Fruit fly (Drosophila melanogaster) S2 (cell line): ENCODE results near the gene CG43843.

Experiments
- CG8478 ChIP-seq: fragments of >200 bp; optimal IDR thresholded peaks from 2 replicates; lab custom pipeline; 2018
- CTCF ChIP-seq, 2 experiments: fragments of >200 bp; optimal IDR thresholded peaks; 2 replicates each; lab custom pipeline; 2018

DNA sequence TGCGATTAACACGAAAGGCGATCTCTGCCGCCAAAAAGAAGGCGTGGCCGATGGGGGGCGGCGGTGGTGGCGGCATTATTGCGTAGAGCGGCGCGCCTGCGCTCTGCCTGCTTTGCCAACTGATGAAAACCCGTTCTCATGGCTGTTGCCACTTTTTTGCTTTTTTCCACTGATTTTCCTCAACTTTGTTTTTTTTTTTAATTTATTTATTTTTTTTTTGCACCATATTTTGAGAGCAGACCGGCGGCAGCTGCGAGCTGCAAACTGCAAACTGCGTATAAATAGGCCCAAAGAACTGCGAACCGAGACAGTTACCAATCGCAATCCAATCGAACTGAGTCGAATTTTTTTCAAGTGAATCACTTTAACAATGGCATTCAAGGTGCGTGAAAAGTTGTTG, 38.1 kb downstream of the CG43843 start, which contains the start of gene CG42323:
- TF ChIP-seq CTCF (optimal IDR thresholded peaks at IDR 0.05; lab: Kevin White, UChicago) (no peak), CG8478 (lab: Kevin White, UChicago) (no peak)
